Fruit fly (Drosophila melanogaster) whole organism, pupa: ENCODE data around the gene CG5810.

Experiments used
- CG14655 ChIP-seq: fragments of 200-800 bp; sonication (Bioruptor generic); optimal IDR thresholded peaks from 3 replicates; lab custom pipeline; 2017; ENCODE audit warnings: mild to moderate bottlenecking, missing biosample characterization, missing genetic modification reagents, missing genetic modification characterization
- CG17806 ChIP-seq: fragments of 200-800 bp; sonication (Bioruptor generic); optimal IDR thresholded peaks from 2 replicates; lab custom pipeline; 2018; ENCODE audit warnings: missing biosample characterization, mild to moderate bottlenecking, missing genetic modification characterization, moderate library complexity
- CG8301 ChIP-seq: fragments of 200-800 bp; sonication (Bioruptor generic); optimal IDR thresholded peaks from 2 replicates; lab custom pipeline; 2018; ENCODE audit warnings: missing biosample characterization, mild to moderate bottlenecking, missing genetic modification characterization
- D1 ChIP-seq: fragments of 200-800 bp; sonication (Bioruptor generic); optimal IDR thresholded peaks from 2 replicates; lab custom pipeline; 2018; ENCODE audit warnings: missing biosample characterization, mild to moderate bottlenecking, missing genetic modification characterization, moderate library complexity

- TF ChIP-seq D1 (tag; lab: Kevin White, UChicago) (no peak), CG17806 (tag; lab: Kevin White, UChicago) (no peak), CG8301 (no peak), CG14655 (GFP tag; lab: Kevin White, UChicago) (no peak)
Observed at dm6 chr3R:21141341-21141740, 22.2 kb upstream of the CG5810 start.
